Fruit fly (Drosophila melanogaster): Measurements from ENCODE around the gene Rab9D.

- TF ChIP-seq CG11294 (GFP tag; IDR thresholded peaks at IDR 0.05) (no peak), Sox14 (GFP tag; optimal IDR thresholded peaks at IDR 0.05) (no peak), CG6276 (GFP tag; optimal IDR thresholded peaks at IDR 0.05) (no peak)
Observed at dm6 chrX:10546631-10547030, 42.3 kb upstream of the Rab9D start.

Data from whole organism, prepupa.